Fruit fly (Drosophila melanogaster) whole organism, pupa: ENCODE data around the gene alpha-Man-Ia.
A peak's percentile ranks its signal among the peaks of the same experiment; 100 is the strongest.

Experiments
- CG10348 ChIP-seq: fragments of 200-800 bp; sonication (Bioruptor generic); IDR thresholded peaks from 2 replicates; pipeline ENCODE4 v1.3.6; 2022; ENCODE audit warnings: missing biosample characterization, missing genetic modification characterization
- CG12605 ChIP-seq: fragments of 200-800 bp; sonication (Bioruptor generic); IDR thresholded peaks from 2 replicates; pipeline ENCODE4 v1.3.6; 2022; ENCODE audit warnings: missing biosample characterization, missing genetic modification characterization
- CG13204 ChIP-seq: fragments of 200-800 bp; sonication (Bioruptor generic); optimal IDR thresholded peaks from 2 replicates; lab custom pipeline; 2018; ENCODE audit warnings: missing biosample characterization, mild to moderate bottlenecking, missing genetic modification characterization, moderate library complexity
- CG14655 ChIP-seq: fragments of 200-800 bp; sonication (Bioruptor generic); optimal IDR thresholded peaks from 3 replicates; lab custom pipeline; 2017; ENCODE audit warnings: mild to moderate bottlenecking, missing biosample characterization, missing genetic modification reagents, missing genetic modification characterization
- CG15710 ChIP-seq: fragments of 200-800 bp; sonication (Bioruptor generic); optimal IDR thresholded peaks from 2 replicates; lab custom pipeline; 2018; ENCODE audit warnings: missing biosample characterization, mild to moderate bottlenecking, missing genetic modification characterization, moderate library complexity
- CG17806 ChIP-seq: fragments of 200-800 bp; sonication (Bioruptor generic); optimal IDR thresholded peaks from 2 replicates; lab custom pipeline; 2018; ENCODE audit warnings: missing biosample characterization, mild to moderate bottlenecking, missing genetic modification characterization, moderate library complexity
- CG32121 ChIP-seq: fragments of 200-800 bp; sonication (Bioruptor generic); IDR thresholded peaks from 2 replicates; pipeline ENCODE4 v1.3.6; 2022; ENCODE audit warnings: missing biosample characterization, missing genetic modification characterization
- CG34367 ChIP-seq: fragments of 200-800 bp; sonication (Bioruptor generic); optimal IDR thresholded peaks from 2 replicates; lab custom pipeline; 2018; ENCODE audit warnings: missing biosample characterization, mild to moderate bottlenecking, missing genetic modification characterization
- CG4496 ChIP-seq: fragments of 200-800 bp; sonication (Bioruptor generic); IDR thresholded peaks from 3 replicates; pipeline ENCODE4 v1.3.6; 2022; ENCODE audit warnings: missing biosample characterization, missing genetic modification characterization
- CG8159 ChIP-seq: fragments of 200-800 bp; sonication (Bioruptor generic); optimal IDR thresholded peaks from 3 replicates; lab custom pipeline; 2018; ENCODE audit warnings: missing biosample characterization, mild to moderate bottlenecking, missing genetic modification characterization, moderate library complexity
- CG8301 ChIP-seq: fragments of 200-800 bp; sonication (Bioruptor generic); optimal IDR thresholded peaks from 2 replicates; lab custom pipeline; 2018; ENCODE audit warnings: missing biosample characterization, mild to moderate bottlenecking, missing genetic modification characterization
- D1 ChIP-seq: fragments of 200-800 bp; sonication (Bioruptor generic); optimal IDR thresholded peaks from 2 replicates; lab custom pipeline; 2018; ENCODE audit warnings: missing biosample characterization, mild to moderate bottlenecking, missing genetic modification characterization, moderate library complexity
- EcR ChIP-seq: fragments of 200-800 bp; sonication (Bioruptor generic); optimal IDR thresholded peaks from 3 replicates; lab custom pipeline; 2019; ENCODE audit warnings: missing biosample characterization, missing genetic modification characterization, mild to moderate bottlenecking, moderate library complexity, missing genetic modification reagents
- Ets98B ChIP-seq: fragments of 200-800 bp; sonication (Bioruptor generic); IDR thresholded peaks from 2 replicates; pipeline ENCODE4 v1.3.6; 2022; ENCODE audit warnings: missing biosample characterization, missing genetic modification characterization
- Pif1A ChIP-seq: fragments of 200-800 bp; sonication (Bioruptor generic); optimal IDR thresholded peaks from 3 replicates; lab custom pipeline; 2016; ENCODE audit warnings: missing biosample characterization, missing genetic modification characterization
- Pif1B ChIP-seq: fragments of 200-800 bp; sonication (Bioruptor generic); optimal IDR thresholded peaks from 3 replicates; lab custom pipeline; 2016; ENCODE audit warnings: missing biosample characterization, missing genetic modification characterization
- Snoo ChIP-seq: fragments of 200-800 bp; sonication (Bioruptor generic); optimal IDR thresholded peaks from 3 replicates; lab custom pipeline; 2017; ENCODE audit warnings: missing biosample characterization, mild to moderate bottlenecking, missing genetic modification characterization, inconsistent platforms
- fd96Ca ChIP-seq: fragments of 200-800 bp; sonication (Bioruptor generic); IDR thresholded peaks from 3 replicates; pipeline ENCODE4 v1.3.6; 2022; ENCODE audit warnings: missing biosample characterization, missing genetic modification characterization
- gl ChIP-seq: fragments of 200-800 bp; sonication (Bioruptor generic); optimal IDR thresholded peaks from 2 replicates; lab custom pipeline; 2018; ENCODE audit warnings: missing biosample characterization, mild to moderate bottlenecking, missing genetic modification characterization
- rn ChIP-seq: fragments of 200-800 bp; sonication (Bioruptor generic); IDR thresholded peaks from 2 replicates; pipeline ENCODE4 v1.3.6; 2022; ENCODE audit warnings: missing biosample characterization, missing genetic modification characterization

The alpha-Man-Ia gene

DNA sequence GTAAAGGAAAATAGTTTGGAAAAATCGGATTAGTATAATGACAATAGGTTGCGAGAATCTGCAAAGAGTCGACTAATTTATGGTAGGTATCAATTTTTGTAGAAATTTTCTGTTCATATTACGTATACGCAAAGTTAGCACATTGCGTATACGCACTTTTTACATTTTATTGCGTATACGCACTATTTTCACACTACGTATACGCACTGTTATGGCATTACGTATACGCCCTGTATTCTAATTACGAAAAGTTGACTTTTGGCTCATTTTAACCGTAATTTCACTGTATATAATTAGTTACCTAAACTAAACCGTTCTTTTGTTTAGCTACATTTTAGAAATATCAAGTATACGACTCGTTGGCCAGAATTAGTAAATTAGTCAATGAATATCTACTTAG is 82.9 kb downstream of the alpha-Man-Ia start:
- no peak for TF ChIP-seq D1 (tag; lab: Kevin White, UChicago)
- TF ChIP-seq fd96Ca: no peak
- no peak for TF ChIP-seq Pif1A (GFP tag; lab: Kevin White, UChicago)

dm6 chrX:10241919-10242318 is 83.8 kb downstream of the alpha-Man-Ia start:
- TF ChIP-seq gl (tag; lab: Kevin White, UChicago) (no peak), CG14655 (GFP tag; lab: Kevin White, UChicago) (no peak), CG32121 (GFP tag; lab: Robert Waterston, UW) (no peak), CG4496 (no peak), fd96Ca (no peak), Ets98B (GFP tag; lab: Robert Waterston, UW) (no peak), CG10348 (GFP tag; lab: Robert Waterston, UW) (no peak), CG12605 (no peak), CG15710 (tag; lab: Kevin White, UChicago) (no peak), D1 (tag; lab: Kevin White, UChicago) (no peak), CG17806 (tag; lab: Kevin White, UChicago) (no peak), CG34367 (tag; lab: Kevin White, UChicago) (no peak), rn (GFP tag; lab: Robert Waterston, UW) (no peak), EcR (GFP tag; lab: Kevin White, UChicago) (no peak), Snoo (tag; lab: Kevin White, UChicago) (no peak), Pif1B (GFP tag; lab: Kevin White, UChicago) (no peak), Pif1A (GFP tag; lab: Kevin White, UChicago) (no peak)
- TF ChIP-seq, all 21 proteins: peak for 0

dm6 chrX:10234024-10234520 is 91.7 kb downstream of the alpha-Man-Ia start:
- no peak for TF ChIP-seq CG13204 (GFP tag; lab: Kevin White, UChicago)
- no peak for TF ChIP-seq CG10348 (GFP tag; lab: Robert Waterston, UW)
- no peak for TF ChIP-seq Pif1A (GFP tag; lab: Kevin White, UChicago)
- TF ChIP-seq CG8159: no peak
- no peak for TF ChIP-seq fd96Ca
- TF ChIP-seq CG4496: no peak
- no peak for TF ChIP-seq CG15710 (tag; lab: Kevin White, UChicago)
- TF ChIP-seq gl (tag; lab: Kevin White, UChicago): no peak
- TF ChIP-seq CG17806 (tag; lab: Kevin White, UChicago): no peak
- no peak for TF ChIP-seq CG8301 (tag; lab: Kevin White, UChicago)
- no peak for TF ChIP-seq Pif1B (GFP tag; lab: Kevin White, UChicago)
- no peak for TF ChIP-seq rn (GFP tag; lab: Robert Waterston, UW)
- no peak for TF ChIP-seq D1 (tag; lab: Kevin White, UChicago)
- no peak for TF ChIP-seq CG14655 (GFP tag; lab: Kevin White, UChicago)

DNA sequence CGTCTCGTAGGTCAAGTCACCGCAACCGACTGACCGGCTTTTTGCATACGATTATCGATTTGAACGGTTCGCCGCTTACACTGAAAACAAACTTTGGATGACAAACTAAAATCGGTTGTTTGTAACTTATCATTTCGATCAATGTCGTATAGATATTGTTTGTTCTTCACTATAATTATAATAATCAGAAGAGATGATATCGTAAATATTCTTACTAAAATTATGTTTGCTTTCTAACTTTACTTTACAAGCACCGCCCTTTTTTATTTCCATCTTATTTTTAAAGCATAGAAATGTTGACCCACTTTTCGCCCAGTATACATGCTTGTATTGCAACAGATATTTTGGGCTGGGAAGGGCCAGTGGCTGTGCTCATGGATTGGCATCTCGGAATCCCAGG is 92.7 kb downstream of the alpha-Man-Ia start, which contains the start of gene CG2961:
Gene CG2961 (minus strand): TSS at position 16 of the 400 bp plus-strand sequence.
- peak; percentile 10 for TF ChIP-seq CG8301 (tag; lab: Kevin White, UChicago)
- peak; percentile 20 for TF ChIP-seq CG15710 (tag; lab: Kevin White, UChicago)
- peak; percentile 11 for TF ChIP-seq CG17806 (tag; lab: Kevin White, UChicago)
- TF ChIP-seq rn (GFP tag; lab: Robert Waterston, UW): no peak
- peak; percentile 26 for TF ChIP-seq CG8159
- no peak for TF ChIP-seq fd96Ca

DNA sequence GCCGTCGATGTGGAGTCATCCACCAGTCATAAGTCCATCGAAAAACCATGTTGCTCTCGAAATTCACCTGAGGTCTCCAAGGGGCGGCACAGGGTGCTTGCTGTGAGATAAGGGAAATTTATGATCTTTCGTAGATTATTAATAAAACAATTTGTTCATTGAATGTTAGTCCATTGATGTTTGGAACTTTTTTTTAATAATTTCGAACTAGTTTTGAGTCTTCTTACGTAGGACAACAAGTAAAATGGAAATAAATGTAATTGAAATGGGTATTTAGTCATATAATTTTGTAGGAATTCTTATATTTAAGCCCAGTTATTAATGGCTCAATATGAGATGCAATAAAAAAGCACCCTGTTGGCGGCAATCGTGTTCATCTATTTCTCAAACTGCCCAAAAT is 93.3 kb downstream of the alpha-Man-Ia start:
- TF ChIP-seq CG32121 (GFP tag; lab: Robert Waterston, UW) (peak; percentile 29; the same call in 1 of the 2 replicates), CG34367 (tag; lab: Kevin White, UChicago) (no peak), CG14655 (GFP tag; lab: Kevin White, UChicago) (no peak)
- TF ChIP-seq, all 21 proteins: peak for 1

DNA sequence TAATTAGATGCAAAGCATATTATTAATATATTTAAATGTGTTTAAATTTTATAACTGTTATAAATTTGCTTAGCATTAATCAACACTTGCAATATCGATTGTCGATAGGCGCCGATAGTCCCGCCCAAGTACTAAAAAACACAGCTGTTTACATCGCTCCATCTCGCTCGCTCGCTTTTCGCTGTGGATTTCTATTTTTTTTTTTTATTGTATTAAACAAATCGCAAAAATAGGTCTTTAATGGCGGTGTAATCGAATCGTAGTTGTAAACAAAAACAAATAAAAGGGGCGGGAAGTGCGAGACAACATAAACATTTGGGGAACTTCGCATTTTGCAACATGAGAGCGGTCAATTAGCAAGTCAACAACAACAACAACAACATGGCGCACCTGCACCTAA is 105.8 kb downstream of the alpha-Man-Ia start, which contains the start of gene CG34408:
Gene CG34408 (plus strand): TSS at position 156 of the 400 bp plus-strand sequence.
- TF ChIP-seq CG10348 (GFP tag; lab: Robert Waterston, UW) (no peak), CG17806 (tag; lab: Kevin White, UChicago) (no peak), Pif1A (GFP tag; lab: Kevin White, UChicago) (no peak), Ets98B (GFP tag; lab: Robert Waterston, UW) (no peak), CG4496 (0 out of 3 replicates have a peak, but pooled peaks have one; percentile 14), fd96Ca (no peak), CG8159 (no peak), CG15710 (tag; lab: Kevin White, UChicago) (no peak), CG34367 (tag; lab: Kevin White, UChicago) (no peak)

dm6 chrX:10219039-10219438 is 106.7 kb downstream of the alpha-Man-Ia start, which contains the start of gene CG15308:
Gene CG15308 (minus strand): TSS chrX:10219139.
- TF ChIP-seq CG14655 (GFP tag; lab: Kevin White, UChicago): no peak
- no peak for TF ChIP-seq CG8301 (tag; lab: Kevin White, UChicago)
- TF ChIP-seq Pif1B (GFP tag; lab: Kevin White, UChicago): no peak
- TF ChIP-seq D1 (tag; lab: Kevin White, UChicago): no peak
- no peak for TF ChIP-seq CG17806 (tag; lab: Kevin White, UChicago)
- TF ChIP-seq CG12605: no peak
- TF ChIP-seq Ets98B (GFP tag; lab: Robert Waterston, UW): no peak
- no peak for TF ChIP-seq CG32121 (GFP tag; lab: Robert Waterston, UW)
- no peak for TF ChIP-seq gl (tag; lab: Kevin White, UChicago)
